Worm (Caenorhabditis elegans): ENCODE measurements around the gene hrg-6.

Gene hrg-6

DNA sequence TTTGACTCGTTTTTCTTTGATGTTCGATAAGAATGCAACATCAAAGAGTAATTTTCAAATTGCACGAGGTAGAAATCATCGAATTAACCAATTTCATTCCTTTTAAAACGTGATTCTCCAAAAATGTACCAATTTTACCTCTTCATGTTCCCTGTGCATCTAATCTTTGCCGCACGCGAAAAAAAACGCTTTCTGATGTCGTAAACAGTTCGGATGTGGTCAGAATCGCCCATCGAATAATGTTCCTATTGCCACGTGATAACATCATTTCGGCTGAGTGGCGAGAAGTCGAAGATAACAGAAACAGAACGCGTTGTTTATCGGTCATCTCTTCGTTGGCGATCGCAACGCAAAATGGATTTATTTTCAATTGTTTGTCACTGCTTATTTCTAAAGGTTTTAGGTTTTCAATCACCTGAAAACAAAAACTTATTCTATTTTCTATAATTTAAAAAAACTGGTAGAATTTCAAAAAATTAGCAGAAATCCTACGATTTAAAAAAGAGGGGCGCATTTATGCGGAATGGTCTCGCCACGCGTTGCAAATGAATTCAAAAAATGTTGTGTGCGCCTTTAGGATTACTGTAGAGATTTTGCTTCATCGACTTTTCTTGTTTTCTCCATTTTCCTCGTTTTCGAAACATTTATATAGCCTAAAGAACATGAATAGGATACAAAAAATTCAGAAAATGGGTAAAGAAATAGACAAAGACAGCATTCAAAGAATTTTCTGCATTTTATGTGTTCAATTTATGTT is 10.7 kb upstream of the hrg-6 start, which contains the start of gene mogs-1 (continued):
- TF ChIP-seq fos-1 (tag; optimal IDR thresholded peaks at IDR 0.05) (no peak), pqm-1 (tag; optimal IDR thresholded peaks at IDR 0.05) (no peak), ceh-16 (tag; optimal IDR thresholded peaks at IDR 0.05) (no peak), elt-1 (tag; optimal IDR thresholded peaks at IDR 0.05) (peak; percentile 17), zag-1 (tag; optimal IDR thresholded peaks at IDR 0.05) (no peak), ztf-11 (tag; optimal IDR thresholded peaks at IDR 0.05) (no peak), elt-2 (tag; optimal IDR thresholded peaks at IDR 0.05) (peak; percentile 50), daf-12 (tag; optimal IDR thresholded peaks at IDR 0.05) (no peak), aly-2 (tag; optimal IDR thresholded peaks at IDR 0.05) (no peak), lin-15B (tag; optimal IDR thresholded peaks at IDR 0.05) (no peak), nhr-43 (tag; optimal IDR thresholded peaks at IDR 0.05; ENCODE audit: poor library complexity, severe bottlenecking) (peak; percentile 60), nhr-25 (tag; optimal IDR thresholded peaks at IDR 0.05) (peak; percentile 53)

DNA sequence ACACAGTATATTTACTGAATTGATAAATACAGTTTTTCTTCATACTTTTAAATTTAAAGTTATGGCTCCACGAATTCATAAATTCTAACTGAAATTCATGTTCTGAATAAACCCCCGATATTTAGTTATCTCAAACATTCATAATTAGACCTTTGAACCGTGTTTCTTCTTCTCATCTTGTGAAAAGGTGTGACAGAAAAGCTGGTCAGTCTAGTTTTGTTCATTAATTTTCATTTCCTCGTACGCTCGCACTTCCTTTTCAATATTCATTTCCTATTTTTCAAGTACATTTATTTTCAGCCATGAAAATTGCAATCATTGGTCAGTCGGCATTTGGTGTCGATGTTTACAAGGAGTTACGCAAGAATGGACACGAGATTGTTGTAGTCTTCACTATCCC is 10.1 kb upstream of the hrg-6 start, which contains the start of gene alh-3:
TSS of gene alh-3 (plus strand) at position 301 of the 400 bp plus-strand sequence.
- TF ChIP-seq nhr-43 (tag; optimal IDR thresholded peaks at IDR 0.05; ENCODE audit: poor library complexity, severe bottlenecking) (no peak), elt-3 (tag; optimal IDR thresholded peaks at IDR 0.05) (no peak), lin-39 (tag; optimal IDR thresholded peaks at IDR 0.05) (no peak), snpc-4 (tag; optimal IDR thresholded peaks at IDR 0.05) (no peak), nhr-77 (tag; optimal IDR thresholded peaks at IDR 0.05) (no peak), nfya-1 (tag; optimal IDR thresholded peaks at IDR 0.05; ENCODE audit: insufficient read depth) (no peak), nhr-237 (tag; optimal IDR thresholded peaks at IDR 0.05) (no peak), ztf-4 (tag; optimal IDR thresholded peaks at IDR 0.05) (no peak), fkh-2 (tag; optimal IDR thresholded peaks at IDR 0.05) (no peak), nhr-25 (tag; optimal IDR thresholded peaks at IDR 0.05) (no peak), egl-27 (tag; optimal IDR thresholded peaks at IDR 0.05) (no peak), fos-1 (tag; optimal IDR thresholded peaks at IDR 0.05) (no peak), R02D3.7 (tag; optimal IDR thresholded peaks at IDR 0.05) (no peak), aly-2 (tag; optimal IDR thresholded peaks at IDR 0.05) (no peak)

DNA sequence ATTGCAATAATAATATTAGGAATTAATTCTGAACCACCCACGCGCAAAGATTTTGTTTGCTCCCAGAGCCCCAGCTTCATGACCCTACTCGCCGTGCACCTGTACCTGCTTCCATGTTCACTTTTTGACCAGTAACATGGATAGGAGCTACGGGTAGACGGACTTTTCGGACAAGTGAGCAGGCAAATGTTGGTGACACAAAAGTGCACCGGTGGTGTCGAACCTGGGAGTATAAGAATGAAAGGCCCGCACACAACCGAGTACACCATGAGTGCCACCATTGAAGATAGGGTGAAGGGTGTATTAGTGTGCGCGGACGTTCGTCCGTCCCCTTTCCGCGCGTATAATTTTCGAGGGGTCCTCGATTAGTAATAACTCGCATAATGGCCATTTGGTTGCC is 6.4 kb upstream of the hrg-6 start:
- TF ChIP-seq nfya-1 (tag; optimal IDR thresholded peaks at IDR 0.05; ENCODE audit: insufficient read depth) (peak; percentile 24), pha-4 (tag; optimal IDR thresholded peaks at IDR 0.05) (peak; percentile 16), nhr-23 (tag; optimal IDR thresholded peaks at IDR 0.05) (no peak), sea-2 (GFP tag; optimal IDR thresholded peaks at IDR 0.05) (peak; percentile 36), lsy-12 (tag; optimal IDR thresholded peaks at IDR 0.05) (peak; percentile 49), egl-27 (tag; optimal IDR thresholded peaks at IDR 0.05) (no peak), jun-1 (tag; optimal IDR thresholded peaks at IDR 0.05) (no peak), daf-12 (tag; optimal IDR thresholded peaks at IDR 0.05) (no peak), fkh-2 (tag; optimal IDR thresholded peaks at IDR 0.05) (no peak), mml-1 (tag; optimal IDR thresholded peaks at IDR 0.05) (no peak), lin-39 (tag; optimal IDR thresholded peaks at IDR 0.05) (peak; percentile 58), nhr-43 (tag; optimal IDR thresholded peaks at IDR 0.05; ENCODE audit: poor library complexity, severe bottlenecking) (peak; percentile 87), elt-3 (tag; optimal IDR thresholded peaks at IDR 0.05) (peak in 1 of 3 experiments; percentile 8), tbx-2 (tag; optimal IDR thresholded peaks at IDR 0.05) (peak; percentile 43), aly-2 (tag; optimal IDR thresholded peaks at IDR 0.05) (no peak), nhr-25 (tag; optimal IDR thresholded peaks at IDR 0.05) (peak; percentile 8), ama-1 (optimal IDR thresholded peaks at IDR 0.05) (peak; percentile 92), fkh-10 (GFP tag; optimal IDR thresholded peaks at IDR 0.05) (no peak)

DNA sequence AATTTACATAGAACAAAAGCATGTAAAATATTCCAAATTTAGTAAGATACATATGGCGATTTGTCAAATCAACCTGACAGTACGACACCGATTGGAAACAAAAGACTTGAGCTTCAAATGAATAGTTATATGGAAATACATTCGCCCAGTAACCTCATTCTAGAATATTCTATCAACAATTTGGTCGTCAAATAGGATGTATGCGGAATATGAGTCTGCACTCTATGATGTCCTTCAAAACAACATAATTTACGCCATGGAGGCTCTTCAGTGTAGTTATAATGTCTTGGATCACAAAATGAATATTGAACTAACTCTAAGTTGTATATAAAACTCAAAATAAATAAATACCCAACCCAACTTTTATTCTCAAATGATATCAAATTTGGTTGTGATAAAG is 5.7 kb upstream of the hrg-6 start:
- TF ChIP-seq lin-15B (tag; optimal IDR thresholded peaks at IDR 0.05) (peak; percentile 31), snpc-4 (tag; optimal IDR thresholded peaks at IDR 0.05) (peak; percentile 5), elt-3 (tag; optimal IDR thresholded peaks at IDR 0.05) (no peak), skn-1 (tag; optimal IDR thresholded peaks at IDR 0.05) (peak; percentile 31), elt-2 (tag; optimal IDR thresholded peaks at IDR 0.05) (peak; percentile 0), nhr-67 (tag; optimal IDR thresholded peaks at IDR 0.05) (no peak), egl-27 (tag; optimal IDR thresholded peaks at IDR 0.05) (no peak)
